Fruit fly (Drosophila melanogaster) whole organism, adult: ENCODE measurements around the gene Nse4.

Source experiments
- CG11617 ChIP-seq: fragments of 200-800 bp; sonication (Bioruptor generic); optimal IDR thresholded peaks from 2 replicates; lab custom pipeline; 2017; ENCODE audit warnings: mild to moderate bottlenecking, missing biosample characterization, missing genetic modification reagents, missing genetic modification characterization
- CG12768 ChIP-seq: fragments of 200-800 bp; sonication (Bioruptor generic); optimal IDR thresholded peaks from 2 replicates; lab custom pipeline; 2017; ENCODE audit warnings: missing biosample characterization, missing genetic modification characterization, mild to moderate bottlenecking, moderate library complexity, missing genetic modification reagents
- CG1620 ChIP-seq: fragments of 200-800 bp; sonication (Bioruptor generic); optimal IDR thresholded peaks from 2 replicates; lab custom pipeline; 2016; ENCODE audit warnings: missing biosample characterization, missing genetic modification characterization
- Clk ChIP-seq: fragments of 200-800 bp; sonication (Bioruptor generic); optimal IDR thresholded peaks from 2 replicates; lab custom pipeline; 2017; ENCODE audit warnings: missing biosample characterization, missing genetic modification characterization
- Hr96 ChIP-seq: fragments of 200-800 bp; sonication (Bioruptor generic); optimal IDR thresholded peaks from 2 replicates; lab custom pipeline; 2016; ENCODE audit warnings: missing biosample characterization, missing genetic modification characterization
- Mnt ChIP-seq: fragments of 200-800 bp; sonication (Bioruptor generic); optimal IDR thresholded peaks from 2 replicates; lab custom pipeline; 2016; ENCODE audit warnings: missing biosample characterization, mild to moderate bottlenecking, missing genetic modification characterization
- cic ChIP-seq: fragments of 200-800 bp; sonication (Bioruptor generic); optimal IDR thresholded peaks from 2 replicates; lab custom pipeline; 2017; ENCODE audit warnings: missing biosample characterization, mild to moderate bottlenecking, missing genetic modification characterization, moderate library complexity
- cnc ChIP-seq, 2 experiments: fragments of >200 bp; optimal IDR thresholded peaks; 2 replicates each; lab custom pipeline; 2017
- ovo ChIP-seq: fragments of 200-800 bp; sonication (Bioruptor generic); optimal IDR thresholded peaks from 2 replicates; lab custom pipeline; 2016; ENCODE audit warnings: missing biosample characterization, missing genetic modification characterization
- pad ChIP-seq: fragments of 200-800 bp; sonication (Bioruptor generic); optimal IDR thresholded peaks from 3 replicates; lab custom pipeline; 2017; ENCODE audit warnings: missing biosample characterization, missing genetic modification characterization, mild to moderate bottlenecking, moderate library complexity, missing genetic modification reagents
- tj ChIP-seq: fragments of 200-800 bp; sonication (Bioruptor generic); optimal IDR thresholded peaks from 3 replicates; lab custom pipeline; 2017; ENCODE audit warnings: missing biosample characterization, mild to moderate bottlenecking, missing genetic modification characterization, moderate library complexity
- toe ChIP-seq: fragments of 200-800 bp; sonication (Bioruptor generic); optimal IDR thresholded peaks from 2 replicates; lab custom pipeline; 2016; ENCODE audit warnings: missing biosample characterization, missing genetic modification characterization

dm6 chr2L:10442048-10442790 is 3.0 kb downstream of the Nse4 start, which contains the start of gene loh:
- TF ChIP-seq Clk (no peak), CG11617 (GFP tag; lab: Kevin White, UChicago) (no peak), ovo (GFP tag; lab: Kevin White, UChicago) (no peak), toe (GFP tag; lab: Kevin White, UChicago) (no peak), cnc (optimal IDR thresholded peaks at IDR 0.05; lab: Kevin White, UChicago) (no peak), pad (GFP tag; lab: Kevin White, UChicago) (no peak), tj (GFP tag; lab: Kevin White, UChicago) (no peak), cic (no peak), CG1620 (GFP tag; lab: Kevin White, UChicago) (no peak), CG12768 (GFP tag; lab: Kevin White, UChicago) (no peak), Hr96 (no peak), Mnt (no peak)
